Fruit fly (Drosophila melanogaster) whole organism, embryonic: Measurements from ENCODE around the gene gammaCOP.

Source experiments
- Adf1 ChIP-seq: fragments of 200-800 bp; sonication (Bioruptor generic); IDR thresholded peaks from 2 replicates; pipeline ENCODE4 v1.3.6; 2022; ENCODE audit warnings: missing biosample characterization, missing genetic modification characterization
- B-H2 ChIP-seq: fragments of 200-800 bp; sonication (Bioruptor generic); optimal IDR thresholded peaks from 2 replicates; lab custom pipeline; 2018; ENCODE audit warnings: missing biosample characterization, mild to moderate bottlenecking, missing genetic modification characterization
- CG10431 ChIP-seq: fragments of 200-800 bp; sonication (Bioruptor generic); optimal IDR thresholded peaks from 3 replicates; lab custom pipeline; 2018; ENCODE audit warnings: missing biosample characterization, mild to moderate bottlenecking, missing genetic modification characterization
- CG13296 ChIP-seq: fragments of 200-800 bp; sonication (Bioruptor generic); optimal IDR thresholded peaks from 3 replicates; lab custom pipeline; 2018; ENCODE audit warnings: missing biosample characterization, mild to moderate bottlenecking, missing genetic modification characterization
- CG13894 ChIP-seq: fragments of 200-800 bp; sonication (Bioruptor generic); optimal IDR thresholded peaks from 3 replicates; lab custom pipeline; 2018; ENCODE audit warnings: missing biosample characterization, mild to moderate bottlenecking, missing genetic modification characterization, moderate library complexity
- CG14965 ChIP-seq: fragments of 200-800 bp; sonication (Bioruptor generic); optimal IDR thresholded peaks from 2 replicates; lab custom pipeline; 2016; ENCODE audit warnings: missing biosample characterization, missing genetic modification characterization, borderline replicate concordance
- CG15269 ChIP-seq: fragments of 200-800 bp; sonication (Bioruptor generic); optimal IDR thresholded peaks from 2 replicates; lab custom pipeline; 2018; ENCODE audit warnings: missing biosample characterization, mild to moderate bottlenecking, missing genetic modification characterization, moderate library complexity
- CG15514 ChIP-seq: fragments of 200-800 bp; sonication (Bioruptor generic); optimal IDR thresholded peaks from 3 replicates; lab custom pipeline; 2017; ENCODE audit warnings: missing biosample characterization, missing genetic modification characterization, mild to moderate bottlenecking, moderate library complexity, missing genetic modification reagents
- CG1647 ChIP-seq: fragments of 200-800 bp; sonication (Bioruptor generic); optimal IDR thresholded peaks from 3 replicates; lab custom pipeline; 2016; ENCODE audit warnings: missing biosample characterization, missing genetic modification characterization
- CG2202 ChIP-seq: fragments of 200-800 bp; sonication (Bioruptor generic); optimal IDR thresholded peaks from 2 replicates; lab custom pipeline; 2018; ENCODE audit warnings: missing biosample characterization, mild to moderate bottlenecking, missing genetic modification characterization
- CG30403 ChIP-seq: fragments of 200-800 bp; sonication (Bioruptor generic); optimal IDR thresholded peaks from 3 replicates; lab custom pipeline; 2016; ENCODE audit warnings: missing biosample characterization, missing genetic modification characterization
- CG33213 ChIP-seq: fragments of 200-800 bp; sonication (Bioruptor generic); optimal IDR thresholded peaks from 3 replicates; lab custom pipeline; 2016; ENCODE audit warnings: missing biosample characterization, missing genetic modification characterization
- CG33557 ChIP-seq: fragments of 200-800 bp; sonication (Bioruptor generic); optimal IDR thresholded peaks from 2 replicates; lab custom pipeline; 2019; ENCODE audit warnings: missing biosample characterization, mild to moderate bottlenecking, missing genetic modification characterization, moderate library complexity
- CG3838 ChIP-seq: fragments of 200-800 bp; sonication (Bioruptor generic); optimal IDR thresholded peaks from 3 replicates; lab custom pipeline; 2016; ENCODE audit warnings: missing biosample characterization, missing genetic modification characterization
- CG6854 ChIP-seq: fragments of 200-800 bp; sonication (Bioruptor generic); optimal IDR thresholded peaks from 3 replicates; lab custom pipeline; 2017; ENCODE audit warnings: missing biosample characterization, mild to moderate bottlenecking, missing genetic modification characterization
- CG7839 ChIP-seq: fragments of 200-800 bp; sonication (Bioruptor generic); optimal IDR thresholded peaks from 3 replicates; lab custom pipeline; 2018; ENCODE audit warnings: missing biosample characterization, mild to moderate bottlenecking, missing genetic modification characterization, moderate library complexity
- CG7963 ChIP-seq: fragments of 200-800 bp; sonication (Bioruptor generic); IDR thresholded peaks from 3 replicates; pipeline ENCODE4 v1.3.6; 2022; ENCODE audit warnings: missing biosample characterization, missing genetic modification characterization; ENCODE audit not compliant: partially characterized antibody
- CG7987 ChIP-seq: fragments of 200-800 bp; sonication (Bioruptor generic); optimal IDR thresholded peaks from 2 replicates; lab custom pipeline; 2018; ENCODE audit warnings: missing biosample characterization, mild to moderate bottlenecking, missing genetic modification characterization, moderate library complexity
- CG9437 ChIP-seq: fragments of 200-800 bp; sonication (Bioruptor generic); optimal IDR thresholded peaks from 2 replicates; lab custom pipeline; 2018; ENCODE audit warnings: missing biosample characterization, mild to moderate bottlenecking, missing genetic modification characterization
- CkIIα-i1 ChIP-seq: fragments of 200-800 bp; sonication (Bioruptor generic); IDR thresholded peaks from 2 replicates; pipeline ENCODE4 v1.3.6; 2022; ENCODE audit warnings: missing biosample characterization, missing genetic modification characterization
- Dp ChIP-seq: fragments of 200-800 bp; sonication (Bioruptor generic); optimal IDR thresholded peaks from 2 replicates; lab custom pipeline; 2018; ENCODE audit warnings: missing biosample characterization, mild to moderate bottlenecking, missing genetic modification characterization, moderate library complexity
- ERR ChIP-seq: fragments of 200-800 bp; sonication (Bioruptor generic); optimal IDR thresholded peaks from 2 replicates; lab custom pipeline; 2016; ENCODE audit warnings: missing biosample characterization, missing genetic modification characterization
- Elba2 ChIP-seq: fragments of 200-800 bp; sonication (Bioruptor generic); optimal IDR thresholded peaks from 3 replicates; lab custom pipeline; 2016; ENCODE audit warnings: missing biosample characterization, missing genetic modification characterization
- Fer1 ChIP-seq: fragments of 200-800 bp; sonication (Bioruptor generic); optimal IDR thresholded peaks from 2 replicates; lab custom pipeline; 2017; ENCODE audit warnings: missing biosample characterization, mild to moderate bottlenecking, missing genetic modification characterization
- HmgZ ChIP-seq: fragments of 200-800 bp; sonication (Bioruptor generic); optimal IDR thresholded peaks from 2 replicates; lab custom pipeline; 2018; ENCODE audit warnings: missing biosample characterization, mild to moderate bottlenecking, missing genetic modification characterization
- Jarid2 ChIP-seq: fragments of 200-800 bp; sonication (Bioruptor generic); optimal IDR thresholded peaks from 3 replicates; lab custom pipeline; 2017; ENCODE audit warnings: mild to moderate bottlenecking, missing biosample characterization, missing genetic modification reagents, missing genetic modification characterization
- MESR4 ChIP-seq: fragments of 200-800 bp; sonication (Bioruptor generic); optimal IDR thresholded peaks from 2 replicates; lab custom pipeline; 2018; ENCODE audit warnings: missing biosample characterization, mild to moderate bottlenecking, missing genetic modification characterization, moderate library complexity
- NK7.1 ChIP-seq: fragments of 200-800 bp; sonication (Bioruptor generic); optimal IDR thresholded peaks from 3 replicates; lab custom pipeline; 2016; ENCODE audit warnings: missing biosample characterization, missing genetic modification characterization
- Nf-YA ChIP-seq: fragments of 200-800 bp; sonication (Bioruptor generic); IDR thresholded peaks from 2 replicates; pipeline ENCODE4 v1.3.6; 2022; ENCODE audit warnings: missing biosample characterization, missing genetic modification characterization
- Nf-YB ChIP-seq: fragments of 200-800 bp; sonication (Bioruptor generic); optimal IDR thresholded peaks from 3 replicates; lab custom pipeline; 2019; ENCODE audit warnings: missing biosample characterization, mild to moderate bottlenecking, missing genetic modification characterization, moderate library complexity
- Nf-YC ChIP-seq: fragments of 200-800 bp; optimal IDR thresholded peaks from 3 replicates; lab custom pipeline; 2019; ENCODE audit warnings: missing biosample characterization, mild to moderate bottlenecking, missing genetic modification characterization, moderate library complexity
- Sin3A ChIP-seq: fragments of >200 bp; optimal IDR thresholded peaks from 2 replicates; lab custom pipeline; 2018
- Six4 ChIP-seq: fragments of 200-800 bp; sonication (Bioruptor generic); optimal IDR thresholded peaks from 2 replicates; lab custom pipeline; 2016; ENCODE audit warnings: missing biosample characterization, missing genetic modification characterization
- Sry-δ ChIP-seq: fragments of 200-800 bp; sonication (Bioruptor generic); optimal IDR thresholded peaks from 2 replicates; lab custom pipeline; 2016; ENCODE audit warnings: missing biosample characterization, missing genetic modification characterization
- chif ChIP-seq, 2 experiments: fragments of 200-800 bp; sonication (Bioruptor generic); optimal IDR thresholded peaks; 3 replicates each; lab custom pipeline; 2016; ENCODE audit warnings: missing biosample characterization in 2 of 2, missing genetic modification characterization in 2 of 2
- crp ChIP-seq, 2 experiments: fragments of 200-800 bp; sonication (Bioruptor generic); optimal IDR thresholded peaks; 2 replicates in 1 of 2; 3 replicates in 1 of 2; lab custom pipeline; 2017; ENCODE audit warnings: missing biosample characterization in 2 of 2, missing genetic modification characterization in 2 of 2, mild to moderate bottlenecking in 1 of 2, moderate library complexity in 1 of 2
- gfzf ChIP-seq: fragments of 200-800 bp; sonication (Bioruptor generic); optimal IDR thresholded peaks from 2 replicates; lab custom pipeline; 2016; ENCODE audit warnings: missing biosample characterization, mild to moderate bottlenecking, missing genetic modification characterization, moderate library complexity
- hth ChIP-seq: fragments of >200 bp; optimal IDR thresholded peaks from 2 replicates; lab custom pipeline; 2017; ENCODE audit warnings: inconsistent platforms
- kah ChIP-seq: fragments of 200-800 bp; sonication (Bioruptor generic); optimal IDR thresholded peaks from 2 replicates; lab custom pipeline; 2018; ENCODE audit warnings: missing biosample characterization, mild to moderate bottlenecking, missing genetic modification characterization
- nmo ChIP-seq: fragments of 200-800 bp; sonication (Bioruptor generic); optimal IDR thresholded peaks from 2 replicates; lab custom pipeline; 2018; ENCODE audit warnings: missing biosample characterization, mild to moderate bottlenecking, missing genetic modification characterization, moderate library complexity
- oc ChIP-seq: fragments of 200-800 bp; sonication (Bioruptor generic); optimal IDR thresholded peaks from 2 replicates; lab custom pipeline; 2018; ENCODE audit warnings: missing biosample characterization, mild to moderate bottlenecking, missing genetic modification characterization, moderate library complexity
- p53 ChIP-seq: fragments of 200-800 bp; sonication (Bioruptor generic); optimal IDR thresholded peaks from 2 replicates; lab custom pipeline; 2016; ENCODE audit warnings: missing biosample characterization, missing genetic modification characterization
- rib ChIP-seq: fragments of 200-800 bp; sonication (Bioruptor generic); IDR thresholded peaks from 2 replicates; pipeline ENCODE4 v1.3.6; 2022; ENCODE audit warnings: missing biosample characterization, missing genetic modification characterization
- scrt ChIP-seq: fragments of 200-800 bp; sonication (Bioruptor generic); optimal IDR thresholded peaks from 2 replicates; lab custom pipeline; 2018; ENCODE audit warnings: missing biosample characterization, mild to moderate bottlenecking, missing genetic modification characterization, moderate library complexity
- sens ChIP-seq: fragments of 200-800 bp; sonication (Bioruptor generic); peaks from one replicate; lab custom pipeline; 2016; ENCODE audit warnings: missing biosample characterization, missing genetic modification characterization
- sens-2 ChIP-seq: fragments of 200-800 bp; sonication (Bioruptor generic); IDR thresholded peaks from 2 replicates; pipeline ENCODE4 v1.3.6; 2022; ENCODE audit warnings: missing biosample characterization, missing genetic modification characterization
- sima ChIP-seq: fragments of 200-800 bp; sonication (Bioruptor generic); optimal IDR thresholded peaks from 2 replicates; lab custom pipeline; 2016; ENCODE audit warnings: missing biosample characterization, missing genetic modification characterization
- twi ChIP-seq: fragments of 200-800 bp; optimal IDR thresholded peaks from 2 replicates; lab custom pipeline; 2019; ENCODE audit warnings: missing biosample characterization, mild to moderate bottlenecking, missing genetic modification characterization, moderate library complexity
- zen ChIP-seq: fragments of 200-800 bp; sonication (Bioruptor generic); optimal IDR thresholded peaks from 3 replicates; lab custom pipeline; 2018; ENCODE audit warnings: missing biosample characterization, mild to moderate bottlenecking, missing genetic modification characterization, moderate library complexity
- zf30C ChIP-seq: fragments of 200-800 bp; sonication (Bioruptor generic); optimal IDR thresholded peaks from 3 replicates; lab custom pipeline; 2018; ENCODE audit warnings: missing biosample characterization, mild to moderate bottlenecking, missing genetic modification characterization

The gammaCOP gene

DNA sequence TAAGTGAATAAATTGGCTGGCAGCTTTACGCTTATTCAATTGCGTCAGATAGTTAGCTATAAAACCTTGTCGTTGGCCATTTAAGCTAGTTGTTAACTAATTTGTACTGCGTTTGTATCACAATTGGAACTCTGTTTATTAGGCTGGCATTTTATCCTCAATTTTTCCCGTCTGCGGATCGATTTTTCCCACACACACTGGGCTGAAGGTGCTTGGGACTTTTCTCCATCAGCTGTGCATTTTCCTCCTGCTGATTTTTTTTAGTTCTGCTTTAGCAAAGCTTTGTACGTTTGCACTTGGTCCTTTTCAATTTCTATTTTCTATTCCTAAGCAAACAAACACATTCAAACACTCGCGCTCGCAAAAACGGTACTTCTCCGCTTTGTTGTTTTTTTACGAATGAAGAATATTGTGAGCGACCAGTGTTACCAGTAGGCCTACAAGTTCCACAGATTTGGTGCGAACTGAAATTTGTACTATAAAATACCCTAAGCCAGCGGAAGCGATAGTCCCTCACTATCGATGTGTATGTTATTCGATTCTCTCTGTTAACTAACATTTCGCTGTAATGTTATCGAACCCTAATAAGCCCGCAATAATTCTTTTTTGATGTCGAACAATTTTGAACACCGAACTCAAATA, 37.6 kb downstream of the gammaCOP start (continued):
- TF ChIP-seq CG13894 (tag; lab: Kevin White, UChicago) (peak; percentile 85), gfzf (GFP tag; lab: Kevin White, UChicago) (peak; percentile 96), CG13296 (peak; percentile 40), Nf-YA (GFP tag; lab: Robert Waterston, UW) (no peak), hth (lab: Kevin White, UChicago) (no peak), sens-2 (GFP tag; lab: Robert Waterston, UW) (no peak), chif (GFP tag; optimal IDR thresholded peaks at IDR 0.05; lab: Kevin White, UChicago) (peak in 1 of 2 experiments; percentile 13), kah (peak; percentile 25), zf30C (peak; percentile 2), CkIIα-i1 (no peak), CG33213 (GFP tag; lab: Kevin White, UChicago) (peak; percentile 4), Sin3A (peak; percentile 23), CG7987 (peak; percentile 80), Adf1 (GFP tag; lab: Robert Waterston, UW) (no peak), nmo (peak; percentile 43), CG7839 (peak; percentile 22), Nf-YC (tag; lab: Kevin White, UChicago) (peak; percentile 43), Dp (peak; percentile 76), Jarid2 (peak; percentile 77), CG2202 (peak; percentile 14), CG7963 (no peak), p53 (GFP tag; lab: Kevin White, UChicago) (peak; percentile 8), Six4 (GFP tag; lab: Kevin White, UChicago) (no peak), CG30403 (GFP tag; lab: Kevin White, UChicago) (peak; percentile 3), MESR4 (peak; percentile 69), NK7.1 (GFP tag; lab: Kevin White, UChicago) (peak; percentile 0), Elba2 (GFP tag; lab: Kevin White, UChicago) (peak; percentile 23), CG9437 (no peak), CG14965 (GFP tag; lab: Kevin White, UChicago) (no peak), HmgZ (tag; lab: Kevin White, UChicago) (peak; percentile 79), rib (no peak), Fer1 (GFP tag; lab: Kevin White, UChicago) (peak; percentile 56), crp (GFP tag; optimal IDR thresholded peaks at IDR 0.05; lab: Kevin White, UChicago) (peak in 1 of 2 experiments; percentile 26), oc (tag; lab: Kevin White, UChicago) (peak; percentile 74), CG3838 (GFP tag; lab: Kevin White, UChicago) (no peak), Sry-δ (GFP tag; lab: Kevin White, UChicago) (peak; percentile 85), sens (GFP tag; lab: Kevin White, UChicago) (peak; percentile 41), B-H2 (GFP tag; lab: Kevin White, UChicago) (peak; percentile 72), twi (tag; lab: Kevin White, UChicago) (peak; percentile 7), zen (no peak), Nf-YB (GFP tag; lab: Kevin White, UChicago) (peak; percentile 4), CG6854 (GFP tag; lab: Kevin White, UChicago) (peak; percentile 62), CG1647 (GFP tag; lab: Kevin White, UChicago) (peak; percentile 5), CG15514 (GFP tag; lab: Kevin White, UChicago) (peak; percentile 97), CG10431 (GFP tag; lab: Kevin White, UChicago) (no peak), CG33557 (peak; percentile 16), scrt (peak; percentile 11), ERR (GFP tag; lab: Kevin White, UChicago) (no peak), sima (GFP tag; lab: Kevin White, UChicago) (no peak), CG15269 (tag; lab: Kevin White, UChicago) (peak; percentile 50)
